Worm (Caenorhabditis elegans) whole organism, mixed stage, embryonic: ENCODE results near the gene ctps-1.

Experiments
- M03D4.4 ChIP-seq: sonication (generic microtip); optimal IDR thresholded peaks from 2 replicates; lab custom pipeline; 2017; ENCODE audit warnings: mild to moderate bottlenecking, missing genetic modification characterization, missing compliant biosample characterization
- bed-3 ChIP-seq: fragments of 200-800 bp; sonication (Bioruptor generic); optimal IDR thresholded peaks from 3 replicates; lab custom pipeline; 2018; ENCODE audit warnings: mild to moderate bottlenecking, missing genetic modification characterization, moderate library complexity, missing compliant biosample characterization
- blmp-1 ChIP-seq: fragments of 150-350 bp; optimal IDR thresholded peaks from 2 replicates; lab custom pipeline; 2014; ENCODE audit warnings: missing biosample characterization, missing genetic modification characterization
- ceh-39 ChIP-seq: fragments of 150-350 bp; optimal IDR thresholded peaks from 2 replicates; lab custom pipeline; 2014; ENCODE audit warnings: missing biosample characterization, missing genetic modification characterization
- ceh-43 ChIP-seq: fragments of 200-800 bp; sonication (Bioruptor generic); optimal IDR thresholded peaks from 2 replicates; lab custom pipeline; 2018; ENCODE audit warnings: mild to moderate bottlenecking, missing genetic modification characterization, moderate library complexity, missing compliant biosample characterization
- ces-1 ChIP-seq: fragments of 150-350 bp; optimal IDR thresholded peaks from 2 replicates; lab custom pipeline; 2014; ENCODE audit warnings: missing biosample characterization, missing genetic modification reagents, missing genetic modification characterization
- cnd-1 ChIP-seq: fragments of 200-800 bp; sonication (Bioruptor generic); optimal IDR thresholded peaks from 2 replicates; lab custom pipeline; 2018; ENCODE audit warnings: mild to moderate bottlenecking, missing genetic modification characterization, missing compliant biosample characterization
- drap-1 ChIP-seq: fragments of 200-800 bp; sonication (Bioruptor generic); optimal IDR thresholded peaks from 3 replicates; lab custom pipeline; 2018; ENCODE audit warnings: mild to moderate bottlenecking, missing genetic modification characterization, missing compliant biosample characterization
- elt-1 ChIP-seq: sonication (generic microtip); optimal IDR thresholded peaks from 2 replicates; lab custom pipeline; 2017; ENCODE audit warnings: missing genetic modification characterization, mild to moderate bottlenecking, missing compliant biosample characterization, antibody characterized with exemption, moderate library complexity, borderline replicate concordance; ENCODE audit not compliant: insufficient read depth
- flh-1 ChIP-seq: fragments of 200-800 bp; sonication (Bioruptor generic); optimal IDR thresholded peaks from 2 replicates; lab custom pipeline; 2018; ENCODE audit warnings: mild to moderate bottlenecking, missing genetic modification characterization, moderate library complexity, missing compliant biosample characterization
- ham-2 ChIP-seq: fragments of 200-800 bp; sonication (Bioruptor generic); optimal IDR thresholded peaks from 2 replicates; lab custom pipeline; 2018; ENCODE audit warnings: mild to moderate bottlenecking, missing genetic modification characterization, missing compliant biosample characterization
- hlh-1 ChIP-seq: fragments of 150-350 bp; optimal IDR thresholded peaks from 2 replicates; lab custom pipeline; 2014; ENCODE audit warnings: missing biosample characterization, missing genetic modification reagents, missing genetic modification characterization
- lin-32 ChIP-seq: fragments of 200-800 bp; sonication (Bioruptor generic); optimal IDR thresholded peaks from 2 replicates; lab custom pipeline; 2018; ENCODE audit warnings: mild to moderate bottlenecking, missing genetic modification characterization, missing compliant biosample characterization
- mep-1 ChIP-seq: fragments of 150-350 bp; optimal IDR thresholded peaks from 2 replicates; lab custom pipeline; 2017; ENCODE audit warnings: missing biosample characterization, missing genetic modification reagents, missing genetic modification characterization, inconsistent platforms
- mls-2 ChIP-seq: sonication (generic microtip); optimal IDR thresholded peaks from 2 replicates; lab custom pipeline; 2016; ENCODE audit warnings: mild to moderate bottlenecking, missing genetic modification characterization, moderate library complexity, missing compliant biosample characterization
- nhr-12 ChIP-seq: fragments of 150-350 bp; optimal IDR thresholded peaks from 2 replicates; lab custom pipeline; 2014; ENCODE audit warnings: missing biosample characterization, missing genetic modification characterization
- nhr-2 ChIP-seq: fragments of 150-350 bp; optimal IDR thresholded peaks from 2 replicates; lab custom pipeline; 2014; ENCODE audit warnings: missing biosample characterization, missing genetic modification characterization
- nhr-237 ChIP-seq: fragments of 150-350 bp; optimal IDR thresholded peaks from 2 replicates; lab custom pipeline; 2014; ENCODE audit warnings: missing biosample characterization, missing genetic modification characterization
- nhr-28 ChIP-seq: fragments of 150-350 bp; optimal IDR thresholded peaks from 2 replicates; lab custom pipeline; 2014; ENCODE audit warnings: missing biosample characterization, missing genetic modification characterization
- nhr-76 ChIP-seq: sonication (generic microtip); optimal IDR thresholded peaks from 2 replicates; lab custom pipeline; 2017; ENCODE audit warnings: missing biosample characterization, missing genetic modification characterization
- pha-4 ChIP-seq: fragments of 150-350 bp; optimal IDR thresholded peaks from 2 replicates; lab custom pipeline; 2018; ENCODE audit warnings: missing biosample characterization, missing genetic modification reagents, missing genetic modification characterization
- sem-2 ChIP-seq: fragments of 200-800 bp; sonication (Bioruptor generic); optimal IDR thresholded peaks from 2 replicates; lab custom pipeline; 2018; ENCODE audit warnings: mild to moderate bottlenecking, missing genetic modification characterization, missing compliant biosample characterization
- snpc-4 ChIP-seq: fragments of 150-350 bp; optimal IDR thresholded peaks from 2 replicates; lab custom pipeline; 2014; ENCODE audit warnings: missing biosample characterization, missing genetic modification characterization
- sptf-1 ChIP-seq: sonication (generic microtip); optimal IDR thresholded peaks from 2 replicates; lab custom pipeline; 2017; ENCODE audit warnings: mild to moderate bottlenecking, missing genetic modification characterization, moderate library complexity, missing compliant biosample characterization
- tbx-8 ChIP-seq: fragments of 200-800 bp; sonication (Bioruptor generic); optimal IDR thresholded peaks from 2 replicates; lab custom pipeline; 2018; ENCODE audit warnings: mild to moderate bottlenecking, missing genetic modification characterization, moderate library complexity, missing compliant biosample characterization
- unc-120 ChIP-seq: sonication (generic microtip); optimal IDR thresholded peaks from 2 replicates; lab custom pipeline; 2017; ENCODE audit warnings: missing genetic modification characterization, missing compliant biosample characterization; ENCODE audit not compliant: poor library complexity, severe bottlenecking
- unc-39 ChIP-seq: fragments of 150-350 bp; optimal IDR thresholded peaks from 2 replicates; lab custom pipeline; 2014; ENCODE audit warnings: missing biosample characterization, missing genetic modification characterization
- unc-62 ChIP-seq: fragments of 150-350 bp; optimal IDR thresholded peaks from 2 replicates; lab custom pipeline; 2014; ENCODE audit warnings: missing biosample characterization, missing genetic modification reagents, missing genetic modification characterization
- zip-8 ChIP-seq: fragments of 150-350 bp; optimal IDR thresholded peaks from 2 replicates; lab custom pipeline; 2014; ENCODE audit warnings: missing biosample characterization, missing genetic modification characterization
- ztf-11 ChIP-seq: fragments of 150-350 bp; optimal IDR thresholded peaks from 2 replicates; lab custom pipeline; 2014; ENCODE audit warnings: missing biosample characterization, missing genetic modification characterization

The ctps-1 gene

DNA sequence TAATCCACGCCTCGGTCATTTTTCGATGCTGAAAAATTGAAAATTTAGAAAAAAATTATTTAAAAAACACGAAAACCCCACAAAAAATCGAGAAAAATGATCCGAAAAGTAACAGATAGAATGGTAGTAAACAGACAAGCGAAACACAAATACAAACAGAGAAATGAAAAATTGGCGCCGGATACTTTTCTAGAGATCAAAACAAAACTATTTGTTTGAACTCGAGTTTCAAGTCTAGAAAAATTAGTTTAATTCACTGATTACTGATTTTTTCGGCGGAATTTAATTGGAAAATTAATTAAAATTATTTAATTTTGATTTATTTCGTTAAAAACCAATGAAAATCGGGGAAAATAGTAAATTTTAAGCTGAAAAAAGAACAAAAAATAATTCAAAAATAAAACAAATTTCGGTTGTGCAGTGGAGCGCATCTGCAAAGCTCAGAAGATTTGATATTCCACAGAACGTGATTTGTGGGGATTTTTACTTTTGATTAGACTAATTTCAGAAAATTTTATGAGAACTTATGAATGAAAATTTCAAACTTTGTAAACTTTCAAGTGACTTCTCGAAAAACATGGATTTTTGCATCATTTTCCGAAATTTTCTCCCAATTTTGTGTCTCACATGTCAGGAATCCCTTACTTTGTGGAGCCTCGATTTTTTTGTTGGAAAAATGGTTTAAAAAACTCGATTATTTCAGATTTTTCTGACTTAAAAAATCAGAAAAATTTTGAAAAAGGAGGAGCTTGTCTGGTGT is 48.3 kb upstream of the ctps-1 start, which contains the start of gene gyg-2:
gyg-2 (minus strand) TSS at position 28 of the 760 bp plus-strand sequence.
- TF ChIP-seq nhr-237 (tag; lab: Kevin White, UChicago) (no peak), ceh-39 (tag; lab: Kevin White, UChicago) (no peak)

DNA sequence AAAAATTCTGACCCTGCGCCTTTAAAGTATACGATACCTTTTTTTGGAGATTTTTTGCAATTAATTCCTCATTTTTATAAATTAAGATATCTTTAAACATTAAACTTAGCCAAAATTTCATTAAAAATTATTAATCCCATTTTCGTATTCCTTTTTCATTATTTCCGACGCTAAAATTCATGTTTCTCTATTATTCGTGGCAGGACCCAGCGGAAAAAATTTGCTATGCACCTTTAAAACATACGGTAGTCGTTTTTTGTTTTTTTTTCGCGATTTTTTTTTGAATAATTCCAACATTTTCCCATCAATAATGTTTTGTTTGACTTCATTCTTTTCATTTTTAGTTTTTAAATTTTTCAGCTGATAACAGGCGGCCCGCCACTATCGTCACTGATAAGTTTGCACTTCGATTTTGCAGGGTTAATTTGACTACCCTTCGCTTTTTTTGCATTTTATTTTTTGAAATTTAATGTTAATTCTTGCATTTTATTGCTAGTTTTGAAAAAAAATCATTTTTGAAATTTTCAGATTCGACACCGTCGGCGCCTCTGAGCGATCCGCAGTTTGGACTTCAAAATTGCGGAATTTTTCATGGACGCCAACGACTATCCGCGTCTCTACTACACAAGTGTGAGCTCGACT is 47.5 kb upstream of the ctps-1 start, which contains the start of gene dkf-2:
dkf-2 (plus strand) TSS at position 592 of the 642 bp plus-strand sequence.
- TF ChIP-seq unc-39 (tag; lab: Kevin White, UChicago) (no peak), drap-1 (GFP tag; lab: Kevin White, UChicago) (no peak), nhr-28 (tag; lab: Kevin White, UChicago) (no peak), nhr-2 (no peak), ces-1 (GFP tag; lab: Kevin White, UChicago) (no peak), lin-32 (GFP tag; lab: Kevin White, UChicago) (no peak), M03D4.4 (tag; lab: Kevin White, UChicago) (no peak), sem-2 (GFP tag; lab: Kevin White, UChicago) (no peak), cnd-1 (tag; lab: Kevin White, UChicago) (no peak), nhr-237 (tag; lab: Kevin White, UChicago) (no peak), flh-1 (no peak), nhr-12 (tag; lab: Kevin White, UChicago) (no peak), hlh-1 (tag; lab: Kevin White, UChicago) (no peak), zip-8 (tag; lab: Kevin White, UChicago) (no peak), pha-4 (no peak)
- TF ChIP-seq, all 35 proteins: peak for 0

DNA sequence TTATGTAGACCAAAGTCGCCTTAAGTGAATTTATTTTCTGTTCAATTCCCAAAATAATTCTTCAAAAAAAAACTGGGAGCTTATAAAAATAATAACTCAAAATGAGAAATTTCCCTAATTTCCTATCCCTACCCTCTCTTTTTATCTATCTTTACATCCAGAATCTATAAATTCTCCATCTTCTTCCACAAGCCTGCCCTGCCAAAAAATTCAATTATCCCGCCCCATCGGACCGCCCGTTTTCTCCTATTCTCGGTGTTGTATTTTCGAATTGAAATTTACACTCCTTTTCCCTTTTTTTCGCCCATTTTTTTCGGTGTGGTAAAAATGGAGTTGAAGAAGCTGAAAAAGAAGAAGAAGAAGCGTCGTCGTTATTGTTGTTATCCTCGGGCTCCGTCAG is 45.2 kb upstream of the ctps-1 start:
- peak; percentile 84 for TF ChIP-seq ces-1 (GFP tag; lab: Kevin White, UChicago)
- TF ChIP-seq sem-2 (GFP tag; lab: Kevin White, UChicago), result no peak

DNA sequence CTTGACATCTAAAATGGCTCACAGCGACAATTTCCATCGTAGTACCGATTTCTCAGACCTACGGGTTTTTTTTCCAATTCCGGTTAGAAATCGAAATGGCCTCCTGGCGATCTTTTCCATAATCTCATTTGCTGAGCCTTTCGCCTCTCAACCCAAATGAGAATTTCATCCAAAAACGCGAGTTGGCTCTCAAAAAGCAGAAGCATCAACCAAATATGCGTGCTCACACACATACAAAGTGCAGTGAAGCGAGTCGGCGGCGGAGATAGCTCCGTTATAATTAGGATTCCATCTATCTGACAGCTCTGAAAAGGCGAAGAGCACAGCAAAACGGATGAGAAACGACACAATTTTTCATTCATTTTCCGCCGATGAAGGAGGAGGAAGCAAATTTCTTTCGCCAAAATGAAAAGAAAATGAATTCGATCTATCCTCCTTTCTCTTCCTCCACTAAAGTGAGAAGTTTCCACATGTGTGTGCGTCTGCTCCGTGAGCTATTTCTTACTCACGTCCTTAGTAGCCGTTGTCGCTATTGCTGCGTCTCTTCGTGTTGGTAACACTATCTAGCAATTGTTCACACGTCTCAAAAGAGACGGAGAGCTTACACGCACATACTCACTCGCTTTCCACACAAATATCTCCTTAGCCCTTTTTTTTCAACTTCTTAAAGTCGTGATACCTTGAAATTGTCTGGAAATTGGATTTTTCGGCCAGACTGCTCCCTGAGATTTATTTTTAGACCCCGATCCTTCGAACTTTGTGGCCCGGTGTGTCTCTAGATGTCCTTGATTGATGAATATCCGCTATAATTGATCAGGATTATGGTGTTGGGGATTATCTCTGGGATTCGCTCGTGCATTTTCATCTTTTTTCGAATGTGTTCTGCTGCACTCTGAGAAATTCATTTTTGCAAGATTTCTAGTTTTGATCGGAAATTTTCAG is 42.3 kb upstream of the ctps-1 start:
- peak; percentile 19 for TF ChIP-seq drap-1 (GFP tag; lab: Kevin White, UChicago)
- TF ChIP-seq zip-8 (tag; lab: Kevin White, UChicago), result no peak
- no peak for TF ChIP-seq unc-120 (tag; lab: Kevin White, UChicago)
- TF ChIP-seq unc-62, result peak; percentile 2
- TF ChIP-seq ces-1 (GFP tag; lab: Kevin White, UChicago), result peak; percentile 59

DNA sequence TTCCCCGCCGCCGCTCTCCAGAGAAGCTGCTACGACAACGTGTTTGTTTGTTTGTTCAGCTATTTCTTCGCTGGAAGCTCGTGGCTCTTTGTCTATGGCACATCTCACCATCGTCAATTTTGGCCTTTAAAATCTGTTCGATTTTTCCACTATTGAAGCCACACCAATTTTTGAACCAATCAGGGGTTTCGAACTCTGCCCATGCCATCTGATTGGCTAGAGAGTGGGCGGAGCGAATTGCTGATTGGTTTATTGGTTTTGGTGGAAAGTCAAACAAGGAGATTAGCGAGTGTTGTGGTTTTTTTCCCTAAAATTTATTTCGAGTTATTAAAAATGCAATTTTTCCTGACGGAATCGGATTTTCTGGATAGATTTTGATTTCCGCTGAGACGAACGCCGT is 38.5 kb upstream of the ctps-1 start:
- no peak for TF ChIP-seq bed-3
- no peak for TF ChIP-seq unc-62
- no peak for TF ChIP-seq ham-2 (GFP tag; lab: Kevin White, UChicago)
- no peak for TF ChIP-seq tbx-8 (GFP tag; lab: Kevin White, UChicago)
- TF ChIP-seq ztf-11 (tag; lab: Kevin White, UChicago), result no peak
- TF ChIP-seq snpc-4 (tag; lab: Kevin White, UChicago), result no peak
- TF ChIP-seq elt-1 (tag; lab: Kevin White, UChicago), result no peak
- no peak for TF ChIP-seq ceh-43 (GFP tag; lab: Kevin White, UChicago)
- TF ChIP-seq unc-39 (tag; lab: Kevin White, UChicago), result no peak
- TF ChIP-seq ceh-39 (tag; lab: Kevin White, UChicago), result no peak
- no peak for TF ChIP-seq drap-1 (GFP tag; lab: Kevin White, UChicago)
- TF ChIP-seq nhr-76, result no peak
- no peak for TF ChIP-seq nhr-237 (tag; lab: Kevin White, UChicago)
- TF ChIP-seq mls-2 (tag; lab: Kevin White, UChicago), result no peak
- no peak for TF ChIP-seq nhr-2
- no peak for TF ChIP-seq hlh-1 (tag; lab: Kevin White, UChicago)
- no peak for TF ChIP-seq mep-1 (tag; lab: Kevin White, UChicago)
- TF ChIP-seq sptf-1, result no peak
- no peak for TF ChIP-seq flh-1
- no peak for TF ChIP-seq blmp-1 (tag; lab: Kevin White, UChicago)
